Worm (Caenorhabditis elegans) whole organism, L4/young adult: Measurements from ENCODE around the gene Y53G8AR.9.

Experiments used
- W03F9.2 ChIP-seq: fragments of 150-350 bp; optimal IDR thresholded peaks from 2 replicates; lab custom pipeline; 2014; ENCODE audit warnings: missing biosample characterization, missing genetic modification characterization
- dao-5 ChIP-seq: sonication (generic microtip); optimal IDR thresholded peaks from 2 replicates; lab custom pipeline; 2016; ENCODE audit warnings: missing genotype, missing genetic modification characterization, moderate library complexity, missing compliant biosample characterization
- him-1 ChIP-seq: sonication (generic microtip); optimal IDR thresholded peaks from 2 replicates; lab custom pipeline; 2016; ENCODE audit warnings: missing genotype, missing genetic modification reagents, missing genetic modification characterization, missing compliant biosample characterization

DNA sequence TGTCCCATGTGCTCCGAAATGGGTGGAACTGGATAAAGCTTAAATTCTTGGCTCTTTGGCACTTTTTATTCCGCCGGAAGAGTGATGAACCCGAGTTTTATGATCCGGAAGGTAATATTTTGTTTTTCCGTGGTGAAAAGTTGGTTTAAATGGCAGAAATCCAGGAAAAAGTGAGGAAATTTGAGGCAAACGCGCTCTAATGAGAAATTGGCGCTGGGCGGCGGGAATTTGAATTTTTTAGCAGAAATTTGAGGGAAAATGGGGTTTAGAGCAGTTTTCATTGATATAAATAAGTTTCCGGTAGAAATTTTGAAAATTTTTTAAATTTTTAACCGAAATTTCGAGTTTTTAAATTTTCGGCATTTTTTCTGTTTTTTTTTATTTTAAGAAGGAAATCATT is 9.4 kb downstream of the Y53G8AR.9 start:
- TF ChIP-seq him-1 (tag; lab: Kevin White, UChicago) (no peak), dao-5 (tag; lab: Kevin White, UChicago) (no peak), W03F9.2 (tag; lab: Kevin White, UChicago) (no peak)
